Fruit fly (Drosophila melanogaster): ENCODE results near the gene ss.

Gene ss

DNA sequence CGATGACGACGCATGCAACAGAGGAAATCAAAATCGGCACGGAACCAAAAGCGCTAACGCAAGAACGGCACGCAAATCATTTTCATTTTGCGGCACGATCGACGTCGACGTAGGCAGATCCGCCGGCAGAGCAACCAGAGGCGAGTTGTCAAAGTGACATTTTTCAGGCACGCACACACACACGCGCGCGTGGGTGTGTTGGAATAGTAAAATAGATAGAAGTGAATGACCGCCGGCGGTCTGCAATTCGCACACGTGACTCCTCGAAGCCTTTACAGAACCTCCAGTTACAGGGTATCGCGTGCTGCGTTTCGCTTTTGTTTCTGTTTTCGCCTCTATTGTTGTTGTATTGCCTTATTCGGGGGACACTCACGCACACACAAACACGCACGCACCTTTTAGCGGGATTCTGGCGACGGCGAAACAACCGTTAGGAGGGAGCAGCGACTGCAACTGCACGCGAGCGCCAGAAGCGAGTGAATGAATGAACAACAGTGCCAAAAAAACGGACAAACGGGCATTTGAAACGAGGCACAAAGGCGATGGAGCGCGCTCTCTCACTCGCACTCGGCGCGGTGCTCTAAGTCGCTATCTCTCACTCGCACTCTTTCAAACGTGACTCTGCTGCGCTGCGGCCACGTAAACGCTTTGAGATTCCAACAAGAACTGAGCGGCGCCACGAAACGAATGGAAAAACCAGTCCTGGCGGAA lies at the start of gene ss:
Gene ss, minus strand, starts transcription at position 668 of the 711 bp plus-strand sequence.
- TF ChIP-seq usp (GFP tag; optimal IDR thresholded peaks at IDR 0.05) (no peak), pan (optimal IDR thresholded peaks at IDR 0.05) (no peak), EcR (GFP tag; optimal IDR thresholded peaks at IDR 0.05) (no peak), Dll (optimal IDR thresholded peaks at IDR 0.05) (no peak), psq (optimal IDR thresholded peaks at IDR 0.05) (no peak), CG8478 (optimal IDR thresholded peaks at IDR 0.05) (peak; percentile 66)

DNA sequence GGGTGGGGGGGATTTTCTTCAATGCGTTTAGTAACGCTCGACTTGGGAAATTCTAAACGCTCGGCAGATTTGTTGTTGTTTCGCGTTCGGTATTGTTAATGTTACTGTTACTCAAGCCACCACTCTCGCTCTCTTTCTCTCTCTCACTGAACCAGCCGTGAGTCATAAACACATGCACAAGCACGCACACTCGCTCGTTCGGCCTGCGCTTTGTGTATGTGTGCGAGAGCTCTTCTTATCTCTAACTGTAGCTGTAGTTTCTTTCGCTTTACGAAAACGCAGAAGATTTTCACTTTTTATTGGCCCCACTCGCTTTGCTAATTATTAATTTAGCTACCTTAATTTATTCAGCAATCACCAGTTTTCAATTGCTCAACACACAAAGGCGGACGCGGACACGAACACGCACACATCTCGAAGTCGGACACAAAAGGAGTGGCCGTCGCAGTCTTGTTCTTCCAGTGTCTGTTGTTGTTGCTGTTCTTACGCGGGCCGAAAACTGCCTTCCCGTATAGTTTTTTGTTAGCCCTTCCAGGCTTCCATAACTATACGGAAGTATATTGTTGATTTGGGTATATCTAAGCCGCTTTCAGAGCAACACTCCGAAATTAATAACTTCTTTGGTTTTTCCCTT lies 49.6 kb upstream of the ss start:
- TF ChIP-seq CG8478 (optimal IDR thresholded peaks at IDR 0.05) (peak; percentile 53), pan (optimal IDR thresholded peaks at IDR 0.05) (no peak), usp (GFP tag; optimal IDR thresholded peaks at IDR 0.05) (no peak)

DNA sequence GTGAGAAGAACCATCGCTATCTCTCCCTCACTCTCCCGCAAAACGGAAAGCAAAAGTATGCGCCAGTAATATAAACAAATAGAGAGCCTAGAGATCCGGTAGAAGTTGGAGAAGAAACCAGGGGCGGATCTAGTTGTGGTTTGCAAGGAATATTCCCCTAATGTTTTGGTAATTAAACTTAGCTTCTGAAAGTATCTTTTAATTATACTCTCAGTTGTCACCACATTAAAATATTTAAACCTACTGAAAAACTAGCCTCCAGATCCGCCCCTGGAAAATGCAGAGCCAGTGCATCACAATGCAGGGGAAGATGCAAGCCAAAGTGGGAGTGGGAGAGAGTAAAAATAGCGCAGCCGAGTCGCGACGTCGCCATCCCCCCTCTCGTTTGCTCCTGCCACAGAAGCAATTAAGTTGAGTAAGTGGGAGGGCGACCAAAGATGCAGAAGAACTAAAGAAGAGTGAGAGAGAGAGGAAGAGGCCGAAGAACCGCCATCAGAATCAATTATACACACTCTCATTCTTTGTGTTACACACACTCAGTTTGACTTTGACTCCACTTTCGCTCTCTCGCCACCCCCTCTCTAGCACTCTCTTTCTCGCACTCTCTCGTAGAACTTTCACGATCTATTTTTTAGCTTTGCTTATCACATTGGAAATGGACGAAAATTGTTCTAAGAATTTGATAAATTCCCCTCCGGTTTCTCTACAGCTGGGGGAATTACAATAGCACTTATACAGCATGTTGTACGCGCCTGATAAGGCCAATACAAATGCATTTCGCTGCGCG lies 45.9 kb upstream of the ss start:
- TF ChIP-seq EcR (GFP tag; optimal IDR thresholded peaks at IDR 0.05) (peak in 1 of 2 experiments; percentile 34), CG8478 (optimal IDR thresholded peaks at IDR 0.05) (no peak)

DNA sequence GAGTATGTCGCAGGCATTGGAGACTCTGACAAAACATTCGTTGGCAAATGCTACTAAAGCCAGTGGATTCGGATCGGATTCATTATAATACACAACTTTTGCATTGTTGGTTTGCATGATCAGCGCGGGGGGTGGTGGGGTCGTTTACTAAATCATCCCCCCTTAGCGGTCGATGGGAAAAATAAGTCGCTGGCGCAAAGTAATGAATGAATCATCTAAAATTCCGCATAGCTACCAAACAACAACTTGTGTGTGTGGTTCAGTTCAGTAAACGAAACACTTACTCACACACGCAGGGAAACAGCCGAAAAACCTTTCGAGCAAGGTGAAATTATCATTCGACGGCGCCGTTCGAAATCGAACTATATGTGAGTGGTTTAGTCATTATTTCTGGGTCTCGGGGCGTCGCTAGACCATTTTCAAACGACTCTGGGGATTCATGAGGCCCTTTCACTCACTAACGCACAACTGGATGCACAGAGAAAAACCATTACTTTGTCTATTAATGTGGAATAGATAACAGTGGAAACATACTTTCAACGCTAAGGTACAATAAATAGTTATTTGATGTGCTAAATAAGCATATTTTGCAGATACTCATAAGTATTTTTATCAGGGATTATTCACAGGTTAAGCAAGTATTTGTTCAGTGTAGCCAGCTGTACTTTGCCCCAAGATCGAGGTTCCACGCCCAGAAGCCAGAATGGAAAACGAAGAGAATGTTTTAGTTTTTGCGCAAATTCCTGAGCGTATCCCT lies 45.1 kb upstream of the ss start:
- TF ChIP-seq CG8478 (optimal IDR thresholded peaks at IDR 0.05) (no peak), pan (optimal IDR thresholded peaks at IDR 0.05) (no peak), psq (optimal IDR thresholded peaks at IDR 0.05) (no peak), Dll (optimal IDR thresholded peaks at IDR 0.05) (no peak), EcR (GFP tag; optimal IDR thresholded peaks at IDR 0.05) (no peak), usp (GFP tag; optimal IDR thresholded peaks at IDR 0.05) (no peak)

DNA sequence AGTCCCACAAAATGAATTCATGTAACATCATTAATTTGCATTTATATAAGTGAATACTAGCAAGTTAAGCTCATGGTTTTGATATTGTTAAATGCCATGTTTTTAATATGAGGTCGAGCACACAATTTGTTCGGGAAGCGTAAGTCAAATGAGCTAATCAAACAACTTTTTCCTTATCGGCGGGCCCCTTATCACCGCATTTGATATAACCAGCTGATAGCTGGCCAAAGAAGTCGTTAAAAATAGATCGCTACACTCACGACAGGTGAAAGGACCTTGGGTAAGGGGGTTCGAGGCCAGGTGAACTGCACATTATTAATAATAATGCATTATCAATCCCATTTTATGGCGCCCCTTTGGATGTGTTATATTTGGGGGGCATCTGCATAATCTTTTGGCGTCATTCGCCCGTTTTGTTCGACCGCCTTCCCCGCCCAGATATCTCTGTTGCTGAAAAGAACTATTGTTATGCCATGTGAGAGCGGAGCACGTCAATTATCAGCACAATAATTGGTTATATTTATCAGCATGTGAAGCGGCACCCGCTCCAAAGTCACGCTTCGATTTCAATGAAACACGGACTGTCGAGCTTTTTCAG lies 44.1 kb upstream of the ss start:
- no peak for TF ChIP-seq CG8478 (optimal IDR thresholded peaks at IDR 0.05)
- TF ChIP-seq EcR (GFP tag; optimal IDR thresholded peaks at IDR 0.05), result no peak
- TF ChIP-seq pan (optimal IDR thresholded peaks at IDR 0.05), result no peak
- no peak for TF ChIP-seq usp (GFP tag; optimal IDR thresholded peaks at IDR 0.05)
- TF ChIP-seq psq (optimal IDR thresholded peaks at IDR 0.05), result no peak
- TF ChIP-seq Dll (optimal IDR thresholded peaks at IDR 0.05), result no peak

DNA sequence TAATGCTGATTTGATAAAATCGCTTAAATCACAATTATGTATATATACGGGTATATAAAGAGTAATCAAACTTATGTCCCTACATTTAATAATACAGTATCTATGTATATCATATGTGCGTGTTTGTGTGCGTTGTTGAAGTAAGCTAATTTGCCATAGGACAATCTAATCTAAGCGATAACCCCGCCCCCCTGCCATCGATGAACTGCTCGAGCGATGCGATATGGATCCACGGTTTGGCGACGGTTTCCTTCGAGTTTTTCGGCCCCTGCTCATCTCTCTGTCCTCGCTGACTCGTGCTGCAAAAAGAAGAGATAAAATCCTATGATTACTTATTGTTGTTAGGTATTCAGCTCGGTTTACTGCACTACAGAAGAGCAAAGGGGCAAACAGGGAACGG lies 43.3 kb upstream of the ss start:
- TF ChIP-seq usp (GFP tag; optimal IDR thresholded peaks at IDR 0.05), result no peak
- TF ChIP-seq pan (optimal IDR thresholded peaks at IDR 0.05), result no peak
- no peak for TF ChIP-seq psq (optimal IDR thresholded peaks at IDR 0.05)
- no peak for TF ChIP-seq Dll (optimal IDR thresholded peaks at IDR 0.05)
- no peak for TF ChIP-seq EcR (GFP tag; optimal IDR thresholded peaks at IDR 0.05)
- TF ChIP-seq CG8478 (optimal IDR thresholded peaks at IDR 0.05), result no peak

DNA sequence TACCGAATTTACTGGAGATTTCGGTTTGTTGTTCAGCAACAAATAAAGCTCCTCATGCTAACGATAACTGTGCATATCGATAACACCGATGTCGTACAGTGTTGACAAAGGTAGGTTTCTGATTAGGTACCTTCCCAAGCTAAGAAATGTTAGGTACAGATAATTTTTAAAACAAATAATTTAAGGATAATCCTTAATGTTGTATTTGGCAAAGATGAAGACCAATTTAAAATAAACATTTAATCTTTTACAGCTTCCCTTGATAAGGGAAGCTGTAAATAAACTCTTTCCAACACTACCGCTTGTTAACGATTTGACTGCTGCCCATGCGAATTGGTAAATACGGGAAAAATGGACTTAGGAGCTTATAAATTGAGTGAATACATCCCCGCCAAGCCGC lies 39.4 kb upstream of the ss start, which contains the start of the genes Ttc1 and CG14882:
Gene Ttc1, minus strand, starts transcription at position 71 of the 400 bp plus-strand sequence.
Gene CG14882, plus strand, starts transcription at position 271 of the 400 bp plus-strand sequence.
- TF ChIP-seq pan (optimal IDR thresholded peaks at IDR 0.05) (no peak), Dll (optimal IDR thresholded peaks at IDR 0.05) (no peak), psq (optimal IDR thresholded peaks at IDR 0.05) (no peak), CG8478 (optimal IDR thresholded peaks at IDR 0.05) (no peak), EcR (GFP tag; optimal IDR thresholded peaks at IDR 0.05) (no peak), usp (GFP tag; optimal IDR thresholded peaks at IDR 0.05) (no peak)

DNA sequence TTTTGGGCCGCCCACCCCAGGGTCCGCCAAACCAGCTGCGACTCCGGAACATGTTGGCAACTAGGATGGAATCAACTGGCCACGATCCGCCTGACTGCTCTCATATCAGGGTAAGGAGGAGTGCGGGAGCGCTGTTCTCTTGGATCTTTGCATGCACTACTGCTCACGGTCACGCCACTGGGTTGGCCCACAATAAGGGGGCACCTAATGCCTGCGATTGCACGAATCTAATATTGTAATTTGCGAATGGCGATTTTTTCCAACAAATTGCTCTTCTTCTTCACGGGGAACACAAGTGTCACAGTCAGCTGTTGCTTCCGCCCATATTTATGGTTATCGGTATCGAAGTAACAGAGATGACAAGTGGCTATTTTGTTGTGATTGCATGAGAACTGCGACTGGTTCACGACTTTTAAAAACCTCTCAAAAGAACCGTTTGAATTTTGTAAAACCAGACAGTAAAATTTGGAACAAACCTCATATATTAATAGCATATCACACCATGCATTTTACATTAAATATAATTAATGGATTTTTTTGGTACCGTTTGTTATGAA lies 38.0 kb upstream of the ss start, which contains the start of gene ema:
Gene ema, minus strand, starts transcription at position 295 of the 557 bp plus-strand sequence.
- TF ChIP-seq Dll (optimal IDR thresholded peaks at IDR 0.05), result no peak
- no peak for TF ChIP-seq psq (optimal IDR thresholded peaks at IDR 0.05)
- TF ChIP-seq usp (GFP tag; optimal IDR thresholded peaks at IDR 0.05), result no peak
- no peak for TF ChIP-seq EcR (GFP tag; optimal IDR thresholded peaks at IDR 0.05)
- TF ChIP-seq CG8478 (optimal IDR thresholded peaks at IDR 0.05), result no peak
- TF ChIP-seq pan (optimal IDR thresholded peaks at IDR 0.05), result no peak

DNA sequence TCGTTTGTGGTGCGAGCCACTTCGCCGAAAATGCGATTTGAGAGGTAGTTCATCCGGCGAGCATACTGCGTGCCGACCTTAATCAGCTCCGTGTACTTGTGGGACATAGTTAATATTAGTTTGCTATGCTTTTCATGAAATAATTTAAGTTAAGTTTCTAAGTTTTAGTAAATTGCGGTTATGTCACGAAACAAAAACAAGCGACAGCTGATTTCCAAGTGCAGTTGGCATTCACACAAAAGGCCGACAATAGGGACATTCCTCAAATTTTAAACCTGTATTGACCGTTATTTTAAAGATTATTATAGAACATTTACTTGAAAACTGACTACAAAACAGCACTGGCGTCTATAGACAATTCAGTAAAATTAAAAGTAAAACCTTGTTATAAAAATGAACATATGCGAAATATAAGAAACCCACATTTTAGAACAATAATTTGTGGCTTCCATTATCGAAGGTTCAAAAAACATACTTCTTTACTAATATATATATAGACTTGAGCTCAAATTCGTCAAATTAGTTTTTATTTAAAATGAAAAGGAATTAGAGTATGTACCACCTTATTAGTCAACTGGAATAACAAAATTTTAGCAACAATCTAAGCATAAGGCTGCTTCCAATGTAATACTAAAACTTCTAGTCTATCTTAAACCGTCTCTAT lies 33.0 kb upstream of the ss start, which contains the start of gene mRpS33:
Gene mRpS33, minus strand, starts transcription at position 224 of the 664 bp plus-strand sequence.
- TF ChIP-seq psq (optimal IDR thresholded peaks at IDR 0.05) (no peak), EcR (GFP tag; optimal IDR thresholded peaks at IDR 0.05) (no peak), CG8478 (optimal IDR thresholded peaks at IDR 0.05) (no peak), pan (optimal IDR thresholded peaks at IDR 0.05) (no peak), Dll (optimal IDR thresholded peaks at IDR 0.05) (no peak), usp (GFP tag; optimal IDR thresholded peaks at IDR 0.05) (no peak)

DNA sequence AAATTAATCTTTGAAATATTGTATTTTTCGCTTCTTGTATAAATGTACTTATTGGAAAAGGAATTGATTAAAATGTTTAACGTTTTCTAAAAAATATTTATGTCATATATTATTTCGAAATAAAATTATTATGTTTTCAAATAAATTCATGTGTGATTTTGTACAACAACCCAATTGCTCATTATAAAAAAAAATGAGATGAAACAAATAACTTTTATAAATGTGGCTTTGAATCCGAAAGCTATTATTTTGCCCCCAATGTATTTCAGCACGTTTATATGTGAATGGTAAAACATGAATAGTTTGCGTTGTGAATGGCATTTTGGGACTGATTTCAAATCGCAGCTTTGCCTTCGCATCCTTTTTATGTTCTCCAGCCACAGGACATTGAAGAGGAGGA lies 31.1 kb upstream of the ss start, which contains the start of gene CG14881:
Gene CG14881, plus strand, starts transcription at position 301 of the 400 bp plus-strand sequence.
- TF ChIP-seq pan (optimal IDR thresholded peaks at IDR 0.05) (no peak), EcR (GFP tag; optimal IDR thresholded peaks at IDR 0.05) (no peak), Dll (optimal IDR thresholded peaks at IDR 0.05) (no peak), psq (optimal IDR thresholded peaks at IDR 0.05) (no peak), usp (GFP tag; optimal IDR thresholded peaks at IDR 0.05) (no peak), CG8478 (optimal IDR thresholded peaks at IDR 0.05) (no peak)
